Fruit fly (Drosophila melanogaster): Measurements from ENCODE around the gene LysE.

LysE gene

dm6 chr3L:1178115-1178583 lies 34.5 kb upstream of the LysE start (continued):
- TF ChIP-seq Spps (tag; optimal IDR thresholded peaks at IDR 0.05) (no peak), CoRest (tag; optimal IDR thresholded peaks at IDR 0.05) (no peak), Sox102F (GFP tag; optimal IDR thresholded peaks at IDR 0.05) (no peak), her (GFP tag; optimal IDR thresholded peaks at IDR 0.05) (no peak), ems (GFP tag; optimal IDR thresholded peaks at IDR 0.05) (no peak), CG17186 (GFP tag; optimal IDR thresholded peaks at IDR 0.05) (no peak), Opbp (GFP tag; IDR thresholded peaks at IDR 0.05; ENCODE audit: partially characterized antibody) (0 out of 3 replicates have a peak, but pooled peaks have one; percentile 43), dpn (GFP tag; optimal IDR thresholded peaks at IDR 0.05) (no peak), CG10431 (GFP tag; optimal IDR thresholded peaks at IDR 0.05) (no peak), kni (GFP tag; optimal IDR thresholded peaks at IDR 0.05) (no peak), HmgZ (tag; optimal IDR thresholded peaks at IDR 0.05) (no peak), sna (GFP tag; IDR thresholded peaks at IDR 0.05; ENCODE audit: partially characterized antibody) (no peak), Hsf (GFP tag; optimal IDR thresholded peaks at IDR 0.05) (no peak), CG3995 (GFP tag; optimal IDR thresholded peaks at IDR 0.05) (no peak), pb (GFP tag; optimal IDR thresholded peaks at IDR 0.05) (no peak)

dm6 chr3L:1183467-1183866 lies 29.2 kb upstream of the LysE start:
- TF ChIP-seq ac (GFP tag; optimal IDR thresholded peaks at IDR 0.05) (no peak), sqz (GFP tag; optimal IDR thresholded peaks at IDR 0.05) (no peak), tgo (GFP tag; IDR thresholded peaks at IDR 0.05) (peak; percentile 22; the same call in 1 of the 3 replicates), CG11456 (GFP tag; IDR thresholded peaks at IDR 0.05) (0 out of 3 replicates have a peak, but pooled peaks have one; percentile 51), Camta (GFP tag; optimal IDR thresholded peaks at IDR 0.05) (peak; percentile 8), Antp (GFP tag; optimal IDR thresholded peaks at IDR 0.05) (peak; percentile 5), CG10543 (GFP tag; optimal IDR thresholded peaks at IDR 0.05) (no peak), Dfd (GFP tag; optimal IDR thresholded peaks at IDR 0.05) (no peak), dmrt99B (tag; optimal IDR thresholded peaks at IDR 0.05) (peak; percentile 29), Six4 (GFP tag; optimal IDR thresholded peaks at IDR 0.05) (no peak), CG18599 (GFP tag; optimal IDR thresholded peaks at IDR 0.05) (peak; percentile 66), dysf (GFP tag; IDR thresholded peaks at IDR 0.05) (peak; percentile 52; the same call in 1 of the 3 replicates), ranshi (GFP tag; IDR thresholded peaks at IDR 0.05) (peak; percentile 43; the same call in 1 of the 2 replicates), CG17802 (tag; optimal IDR thresholded peaks at IDR 0.05) (no peak), CG12769 (tag; optimal IDR thresholded peaks at IDR 0.05) (peak; percentile 31), CG10654 (GFP tag; optimal IDR thresholded peaks at IDR 0.05) (no peak), CG9797 (GFP tag; optimal IDR thresholded peaks at IDR 0.05) (no peak), ttk (GFP tag; IDR thresholded peaks at IDR 0.05) (0 out of 2 replicates have a peak, but pooled peaks have one; percentile 21), sr (GFP tag; IDR thresholded peaks at IDR 0.05) (no peak), trem (tag; optimal IDR thresholded peaks at IDR 0.05) (no peak), lab (GFP tag; optimal IDR thresholded peaks at IDR 0.05) (peak; percentile 53), Deaf1 (tag; optimal IDR thresholded peaks at IDR 0.05) (no peak), CG9817 (tag; optimal IDR thresholded peaks at IDR 0.05) (no peak), scrt (GFP tag; optimal IDR thresholded peaks at IDR 0.05) (peak; percentile 17), GATAe (GFP tag; conservative IDR thresholded peaks at IDR 0.05) (no peak), kay (GFP tag; optimal IDR thresholded peaks at IDR 0.05) (no peak), D19B (GFP tag; optimal IDR thresholded peaks at IDR 0.05) (no peak), row (GFP tag; IDR thresholded peaks at IDR 0.05) (peak; percentile 62), Rfx (GFP tag; IDR thresholded peaks at IDR 0.05) (peak; percentile 48; the same call in 1 of the 2 replicates), Meics (GFP tag; optimal IDR thresholded peaks at IDR 0.05) (peak; percentile 44), abd-A (tag; optimal IDR thresholded peaks at IDR 0.05) (no peak), CG9932 (GFP tag; IDR thresholded peaks at IDR 0.05) (peak; percentile 43; the same call in 1 of the 2 replicates), pan (optimal IDR thresholded peaks at IDR 0.05) (no peak), pan (GFP tag; optimal IDR thresholded peaks at IDR 0.05 in 1 of 2, IDR thresholded peaks at IDR 0.05 in 1 of 2) (no peak), CG11504 (tag; optimal IDR thresholded peaks at IDR 0.05) (peak; percentile 27)
